Worm (Caenorhabditis elegans) whole organism, L2 larva: Measurements from ENCODE around the gene atg-10.

Experiments used
- C34F6.9 ChIP-seq: fragments of 150-350 bp; optimal IDR thresholded peaks from 2 replicates; lab custom pipeline; 2014; ENCODE audit warnings: missing biosample characterization, missing genetic modification characterization
- F13H6.1 ChIP-seq: sonication (generic microtip); optimal IDR thresholded peaks from 2 replicates; lab custom pipeline; 2016; ENCODE audit warnings: missing genetic modification characterization, missing compliant biosample characterization
- Y55F3AM.14 ChIP-seq: fragments of 200-800 bp; sonication (Bioruptor generic); optimal IDR thresholded peaks from 2 replicates; lab custom pipeline; 2018; ENCODE audit warnings: mild to moderate bottlenecking, missing genetic modification characterization, missing compliant biosample characterization
- ZK546.5 ChIP-seq: sonication (generic microtip); optimal IDR thresholded peaks from 2 replicates; lab custom pipeline; 2017; ENCODE audit warnings: missing biosample characterization, missing genetic modification characterization
- alr-1 ChIP-seq: fragments of 150-350 bp; optimal IDR thresholded peaks from 2 replicates; lab custom pipeline; 2014; ENCODE audit warnings: missing biosample characterization, missing genetic modification characterization
- ama-1 ChIP-seq: fragments of 150-350 bp; optimal IDR thresholded peaks from 2 replicates; lab custom pipeline; 2018; ENCODE audit warnings: inconsistent platforms
- blmp-1 ChIP-seq: sonication (generic microtip); optimal IDR thresholded peaks from 2 replicates; lab custom pipeline; 2017; ENCODE audit warnings: missing genetic modification characterization, mild to moderate bottlenecking, missing compliant biosample characterization, antibody characterized with exemption, moderate library complexity; ENCODE audit not compliant: insufficient read depth
- ceh-16 ChIP-seq: fragments of 150-350 bp; optimal IDR thresholded peaks from 2 replicates; lab custom pipeline; 2014; ENCODE audit warnings: missing biosample characterization, missing genetic modification characterization
- ceh-82 ChIP-seq: fragments of 150-350 bp; optimal IDR thresholded peaks from 2 replicates; lab custom pipeline; 2014; ENCODE audit warnings: missing biosample characterization, missing genetic modification characterization
- crh-2 ChIP-seq: sonication (generic microtip); optimal IDR thresholded peaks from 2 replicates; lab custom pipeline; 2017; ENCODE audit warnings: missing biosample characterization, missing genetic modification characterization
- egl-27 ChIP-seq: sonication (generic microtip); optimal IDR thresholded peaks from 3 replicates; lab custom pipeline; 2017; ENCODE audit warnings: missing biosample characterization, missing genetic modification reagents, missing genetic modification characterization
- elt-1 ChIP-seq: fragments of 150-350 bp; optimal IDR thresholded peaks from 2 replicates; lab custom pipeline; 2014; ENCODE audit warnings: missing biosample characterization, missing genetic modification characterization
- elt-3 ChIP-seq: sonication (generic microtip); optimal IDR thresholded peaks from 2 replicates; lab custom pipeline; 2017; ENCODE audit warnings: missing biosample characterization, missing genetic modification characterization
- fos-1 ChIP-seq: fragments of 150-350 bp; optimal IDR thresholded peaks from 2 replicates; lab custom pipeline; 2014; ENCODE audit warnings: missing biosample characterization, missing genetic modification characterization
- lin-11 ChIP-seq: fragments of 150-350 bp; sonication (generic microtip); optimal IDR thresholded peaks from 2 replicates; lab custom pipeline; 2014; ENCODE audit warnings: missing biosample characterization, missing genetic modification characterization, inconsistent platforms, mixed read lengths
- lsy-2 ChIP-seq, 2 experiments: fragments of 150-350 bp in 1 of 2; sonication (generic microtip) in 1 of 2; optimal IDR thresholded peaks; 2 replicates each; lab custom pipeline; 2014 to 2017; ENCODE audit warnings: missing biosample characterization in 2 of 2, missing genetic modification characterization in 2 of 2
- mbf-1 ChIP-seq: sonication (generic microtip); optimal IDR thresholded peaks from 2 replicates; lab custom pipeline; 2017; ENCODE audit warnings: missing biosample characterization, missing genetic modification characterization
- mdl-1 ChIP-seq, 2 experiments: fragments of 150-350 bp in 1 of 2; sonication (generic microtip) in 1 of 2; optimal IDR thresholded peaks; 2 replicates each; lab custom pipeline; 2017; ENCODE audit warnings: missing biosample characterization in 2 of 2, missing genetic modification characterization in 2 of 2
- nhr-10 ChIP-seq: sonication (generic microtip); optimal IDR thresholded peaks from 2 replicates; lab custom pipeline; 2017; ENCODE audit warnings: missing biosample characterization, missing genetic modification characterization
- nhr-12 ChIP-seq: fragments of 150-350 bp; optimal IDR thresholded peaks from 2 replicates; lab custom pipeline; 2014; ENCODE audit warnings: missing biosample characterization, missing genetic modification characterization
- nhr-129 ChIP-seq: fragments of 150-350 bp; optimal IDR thresholded peaks from 2 replicates; lab custom pipeline; 2014; ENCODE audit warnings: missing biosample characterization, missing genetic modification characterization
- nhr-21 ChIP-seq: fragments of 150-350 bp; optimal IDR thresholded peaks from 2 replicates; lab custom pipeline; 2014; ENCODE audit warnings: missing biosample characterization, missing genetic modification characterization
- nhr-23 ChIP-seq: fragments of 150-350 bp; optimal IDR thresholded peaks from 2 replicates; lab custom pipeline; 2014; ENCODE audit warnings: missing biosample characterization, missing genetic modification reagents, missing genetic modification characterization
- nhr-237 ChIP-seq: fragments of 150-350 bp; optimal IDR thresholded peaks from 2 replicates; lab custom pipeline; 2014; ENCODE audit warnings: missing biosample characterization, missing genetic modification characterization
- nhr-25 ChIP-seq: fragments of 150-350 bp; sonication (generic microtip); optimal IDR thresholded peaks from 3 replicates; lab custom pipeline; 2014; ENCODE audit warnings: missing biosample characterization, missing genetic modification characterization
- nhr-77 ChIP-seq: fragments of 150-350 bp; optimal IDR thresholded peaks from 2 replicates; lab custom pipeline; 2014; ENCODE audit warnings: missing biosample characterization, missing genetic modification characterization
- peb-1 ChIP-seq: fragments of 150-350 bp; optimal IDR thresholded peaks from 2 replicates; lab custom pipeline; 2014; ENCODE audit warnings: missing biosample characterization, missing genetic modification characterization
- sem-4 ChIP-seq: fragments of 150-350 bp; optimal IDR thresholded peaks from 2 replicates; lab custom pipeline; 2014; ENCODE audit warnings: missing biosample characterization, missing genetic modification reagents, missing genetic modification characterization
- skn-1 ChIP-seq: sonication (generic microtip); optimal IDR thresholded peaks from 2 replicates; lab custom pipeline; 2017; ENCODE audit warnings: missing biosample characterization, missing genetic modification characterization
- sma-9 ChIP-seq, 2 experiments: fragments of 150-350 bp in 1 of 2; sonication (generic microtip) in 1 of 2; optimal IDR thresholded peaks; 2 replicates each; lab custom pipeline; 2014 to 2016; ENCODE audit warnings: missing genetic modification characterization in 2 of 2, mild to moderate bottlenecking in 1 of 2, missing biosample characterization in 1 of 2, missing compliant biosample characterization in 1 of 2, missing genetic modification reagents in 1 of 2, moderate library complexity in 1 of 2
- snpc-4 ChIP-seq: fragments of 150-350 bp; optimal IDR thresholded peaks from 2 replicates; lab custom pipeline; 2014; ENCODE audit warnings: missing biosample characterization, missing genetic modification characterization
- unc-39 ChIP-seq: fragments of 150-350 bp; optimal IDR thresholded peaks from 2 replicates; lab custom pipeline; 2014; ENCODE audit warnings: missing biosample characterization, missing genetic modification characterization
- unc-55 ChIP-seq: fragments of 150-350 bp; sonication (generic microtip); optimal IDR thresholded peaks from 3 replicates; lab custom pipeline; 2014; ENCODE audit warnings: missing biosample characterization, missing genetic modification reagents, missing genetic modification characterization
- ztf-11 ChIP-seq: sonication (generic microtip); optimal IDR thresholded peaks from 2 replicates; lab custom pipeline; 2017; ENCODE audit warnings: missing biosample characterization, missing genetic modification characterization
- ztf-4 ChIP-seq: fragments of 150-350 bp; optimal IDR thresholded peaks from 2 replicates; lab custom pipeline; 2014; ENCODE audit warnings: missing biosample characterization, missing genetic modification characterization

Gene atg-10

ce11 chrII:8625163-8625562 lies 33.8 kb upstream of the atg-10 start, which contains the start of gene sptf-2 (continued):
- TF ChIP-seq sma-9 (GFP tag; optimal IDR thresholded peaks at IDR 0.05; lab: Kevin White, UChicago), result peak; percentile 1
- TF ChIP-seq sma-9 (tag; optimal IDR thresholded peaks at IDR 0.05; lab: Kevin White, UChicago), result no peak
- TF ChIP-seq elt-1 (tag; lab: Kevin White, UChicago), result no peak
- TF ChIP-seq fos-1 (tag; lab: Kevin White, UChicago), result peak; percentile 97
- no peak for TF ChIP-seq ztf-11
- TF ChIP-seq nhr-237 (tag; lab: Kevin White, UChicago), result no peak
- TF ChIP-seq skn-1 (tag; lab: Kevin White, UChicago), result no peak
- no peak for TF ChIP-seq nhr-12
- TF ChIP-seq F13H6.1, result peak; percentile 5
- no peak for TF ChIP-seq Y55F3AM.14 (GFP tag; lab: Kevin White, UChicago)
- no peak for TF ChIP-seq unc-55

ce11 chrII:8626598-8626997 lies 32.3 kb upstream of the atg-10 start:
- TF ChIP-seq ceh-16, result no peak
- TF ChIP-seq ceh-82, result no peak
- TF ChIP-seq Y55F3AM.14 (GFP tag; lab: Kevin White, UChicago), result no peak
- TF ChIP-seq blmp-1 (tag; lab: Kevin White, UChicago), result no peak
- no peak for TF ChIP-seq nhr-129 (tag; lab: Kevin White, UChicago)
- no peak for TF ChIP-seq ztf-11
- TF ChIP-seq C34F6.9 (tag; lab: Kevin White, UChicago), result no peak
- no peak for TF ChIP-seq ztf-4 (tag; lab: Kevin White, UChicago)
- no peak for TF ChIP-seq nhr-10 (tag; lab: Kevin White, UChicago)
- TF ChIP-seq crh-2 (tag; lab: Kevin White, UChicago), result no peak
- no peak for TF ChIP-seq sem-4 (tag; lab: Kevin White, UChicago)
- TF ChIP-seq nhr-77 (tag; lab: Kevin White, UChicago), result no peak
- no peak for TF ChIP-seq mbf-1 (tag; lab: Kevin White, UChicago)
- TF ChIP-seq ZK546.5 (tag; lab: Kevin White, UChicago), result no peak
- TF ChIP-seq elt-1 (tag; lab: Kevin White, UChicago), result no peak

ce11 chrII:8627907-8628306 lies 31.0 kb upstream of the atg-10 start:
- TF ChIP-seq snpc-4 (tag; lab: Kevin White, UChicago), result no peak
- TF ChIP-seq mdl-1 (tag; optimal IDR thresholded peaks at IDR 0.05; lab: Kevin White, UChicago), result no peak
- TF ChIP-seq sem-4 (tag; lab: Kevin White, UChicago), result no peak
- TF ChIP-seq egl-27 (tag; lab: Kevin White, UChicago), result no peak
- TF ChIP-seq unc-39 (tag; lab: Kevin White, UChicago), result no peak

- TF ChIP-seq blmp-1 (tag; lab: Kevin White, UChicago), result peak; percentile 17
- no peak for TF ChIP-seq F13H6.1
Observed at ce11 chrII:8630088-8630487, 28.8 kb upstream of the atg-10 start, which contains the start of gene T22C8.6. Gene T22C8.6 (minus strand): TSS chrII:8630281.

- no peak for TF ChIP-seq elt-3
- no peak for TF ChIP-seq nhr-23 (tag; lab: Kevin White, UChicago)
- TF ChIP-seq nhr-129 (tag; lab: Kevin White, UChicago), result no peak
- no peak for TF ChIP-seq nhr-12
- no peak for TF ChIP-seq ceh-16
- no peak for TF ChIP-seq alr-1 (tag; lab: Kevin White, UChicago)
- no peak for TF ChIP-seq ztf-11
- TF ChIP-seq nhr-25 (tag; lab: Kevin White, UChicago), result no peak
- no peak for TF ChIP-seq snpc-4 (tag; lab: Kevin White, UChicago)
- TF ChIP-seq mdl-1 (tag; optimal IDR thresholded peaks at IDR 0.05; lab: Kevin White, UChicago), result no peak
- no peak for TF ChIP-seq lin-11
- no peak for TF ChIP-seq elt-1 (tag; lab: Kevin White, UChicago)
- TF ChIP-seq nhr-21 (tag; lab: Kevin White, UChicago), result no peak
- no peak for TF ChIP-seq unc-55
- TF ChIP-seq peb-1 (tag; lab: Kevin White, UChicago), result no peak
- no peak for TF ChIP-seq ama-1
- no peak for TF ChIP-seq ceh-82
- no peak for TF ChIP-seq nhr-10 (tag; lab: Kevin White, UChicago)
- TF ChIP-seq lsy-2 (tag; optimal IDR thresholded peaks at IDR 0.05; lab: Kevin White, UChicago), result no peak
- TF ChIP-seq, all 48 proteins: peak for 0
Observed at ce11 chrII:8631766-8632165, 27.2 kb upstream of the atg-10 start.
